Fruit fly (Drosophila melanogaster): Measurements from ENCODE around the gene CG12236.

CG12236 gene

DNA sequence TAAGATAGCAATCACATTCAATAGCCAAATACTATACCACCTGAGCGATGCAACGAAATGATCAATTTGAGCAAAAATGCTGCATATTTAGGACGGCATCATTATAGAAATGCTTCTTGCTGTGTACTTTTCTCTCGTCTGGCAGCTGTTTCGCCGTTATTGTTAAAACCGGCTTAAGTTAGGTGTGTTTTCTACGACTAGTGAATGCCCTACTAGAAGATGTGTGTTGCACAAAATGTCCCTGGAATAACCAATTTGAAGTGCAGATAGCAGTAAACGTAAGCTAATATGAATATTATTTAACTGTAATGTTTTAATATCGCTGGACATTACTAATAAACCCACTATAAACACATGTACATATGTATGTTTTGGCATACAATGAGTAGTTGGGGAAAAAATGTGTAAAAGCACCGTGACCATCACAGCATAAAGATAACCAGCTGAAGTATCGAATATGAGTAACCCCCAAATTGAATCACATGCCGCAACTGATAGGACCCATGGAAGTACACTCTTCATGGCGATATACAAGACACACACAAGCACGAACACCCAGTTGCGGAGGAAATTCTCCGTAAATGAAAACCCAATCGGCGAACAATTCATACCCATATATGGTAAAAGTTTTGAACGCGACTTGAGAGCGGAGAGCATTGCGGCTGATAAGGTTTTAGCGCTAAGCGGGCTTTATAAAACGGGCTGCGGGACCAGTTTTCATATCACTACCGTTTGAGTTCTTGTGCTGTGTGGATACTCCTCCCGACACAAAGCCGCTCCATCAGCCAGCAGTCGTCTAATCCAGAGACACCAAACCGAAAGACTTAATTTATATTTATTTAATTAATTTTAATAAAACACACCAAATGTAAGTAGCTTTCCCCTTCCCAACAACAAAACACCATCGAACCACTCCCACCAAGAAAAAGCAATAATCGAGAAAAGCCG is 7.5 kb upstream of the CG12236 start, which contains the start of gene Act5C (continued):
- TF ChIP-seq slbo (GFP tag; IDR thresholded peaks at IDR 0.05) (peak; percentile 94), unc-4 (GFP tag; IDR thresholded peaks at IDR 0.05; ENCODE audit: partially characterized antibody) (no peak), E2f2 (GFP tag; IDR thresholded peaks at IDR 0.05) (peak; percentile 80), CG6854 (GFP tag; optimal IDR thresholded peaks at IDR 0.05) (peak; percentile 86), nerfin-2 (GFP tag; IDR thresholded peaks at IDR 0.05; ENCODE audit: partially characterized antibody) (no peak), lbe (GFP tag; optimal IDR thresholded peaks at IDR 0.05) (peak; percentile 96), ato (GFP tag; IDR thresholded peaks at IDR 0.05; ENCODE audit: partially characterized antibody) (0 out of 2 replicates have a peak, but pooled peaks have one; percentile 23), emc (GFP tag; optimal IDR thresholded peaks at IDR 0.05) (peak; percentile 85), H15 (GFP tag; IDR thresholded peaks at IDR 0.05) (peak; percentile 88), Gug (GFP tag; IDR thresholded peaks at IDR 0.05) (peak; percentile 89), PHDP (tag; optimal IDR thresholded peaks at IDR 0.05) (peak; percentile 93), D19B (GFP tag; optimal IDR thresholded peaks at IDR 0.05) (peak; percentile 76), E2f1 (GFP tag; IDR thresholded peaks at IDR 0.05) (peak; percentile 92), pan (optimal IDR thresholded peaks at IDR 0.05) (no peak), pan (GFP tag; optimal IDR thresholded peaks at IDR 0.05 in 1 of 2, IDR thresholded peaks at IDR 0.05 in 1 of 2) (peak in 1 of 2 experiments; percentile 91), CG10274 (GFP tag; optimal IDR thresholded peaks at IDR 0.05) (peak; percentile 97), CG4707 (GFP tag; optimal IDR thresholded peaks at IDR 0.05) (peak; percentile 92), Hmr (GFP tag; optimal IDR thresholded peaks at IDR 0.05) (peak; percentile 92), CG10565 (GFP tag; optimal IDR thresholded peaks at IDR 0.05) (peak; percentile 90), H2.0 (GFP tag; IDR thresholded peaks at IDR 0.05) (peak; percentile 94), CG11560 (tag; IDR thresholded peaks at IDR 0.05) (peak; percentile 80), chinmo (GFP tag; IDR thresholded peaks at IDR 0.05; ENCODE audit: partially characterized antibody) (peak; percentile 68; the same call in 2 of the 4 replicates), gfzf (GFP tag; optimal IDR thresholded peaks at IDR 0.05) (peak; percentile 11), CG3407 (GFP tag; optimal IDR thresholded peaks at IDR 0.05) (peak; percentile 92), ERR (GFP tag; optimal IDR thresholded peaks at IDR 0.05) (peak; percentile 92), Hr3 (GFP tag; optimal IDR thresholded peaks at IDR 0.05) (peak; percentile 93), Spps (tag; optimal IDR thresholded peaks at IDR 0.05) (peak; percentile 88), pum (GFP tag; optimal IDR thresholded peaks at IDR 0.05) (peak; percentile 94), eyg (GFP tag; optimal IDR thresholded peaks at IDR 0.05) (peak; percentile 86), so (GFP tag; IDR thresholded peaks at IDR 0.05) (peak; percentile 93), fd102C (GFP tag; optimal IDR thresholded peaks at IDR 0.05) (peak; percentile 91), Mrtf (GFP tag; IDR thresholded peaks at IDR 0.05) (peak; percentile 91), Eip74EF (GFP tag; optimal IDR thresholded peaks at IDR 0.05) (peak in 1 of 2 experiments; percentile 89), CG13775 (GFP tag; optimal IDR thresholded peaks at IDR 0.05) (peak; percentile 90), Ets65A (GFP tag) (peak; percentile 99), Atf6 (GFP tag; IDR thresholded peaks at IDR 0.05) (peak; percentile 87), B-H2 (GFP tag; optimal IDR thresholded peaks at IDR 0.05) (no peak), Hr78 (GFP tag; optimal IDR thresholded peaks at IDR 0.05) (peak in 1 of 2 experiments; percentile 71), BEAF-32 (GFP tag; optimal IDR thresholded peaks at IDR 0.05) (peak; percentile 1), wor (GFP tag; IDR thresholded peaks at IDR 0.05) (peak; percentile 74), jigr1 (GFP tag; IDR thresholded peaks at IDR 0.05) (peak; percentile 79), CG32767 (GFP tag; IDR thresholded peaks at IDR 0.05) (peak; percentile 90), CG10366 (GFP tag; IDR thresholded peaks at IDR 0.05) (peak; percentile 91), D (optimal IDR thresholded peaks at IDR 0.05) (no peak), D (GFP tag; optimal IDR thresholded peaks at IDR 0.05) (peak; percentile 94), Deaf1 (tag; optimal IDR thresholded peaks at IDR 0.05) (peak; percentile 64), bab2 (GFP tag; optimal IDR thresholded peaks at IDR 0.05) (peak; percentile 94), Camta (GFP tag; optimal IDR thresholded peaks at IDR 0.05) (peak; percentile 94)

All from whole organism, embryonic.